Fruit fly (Drosophila melanogaster): ENCODE measurements around the gene ana1.

DNA sequence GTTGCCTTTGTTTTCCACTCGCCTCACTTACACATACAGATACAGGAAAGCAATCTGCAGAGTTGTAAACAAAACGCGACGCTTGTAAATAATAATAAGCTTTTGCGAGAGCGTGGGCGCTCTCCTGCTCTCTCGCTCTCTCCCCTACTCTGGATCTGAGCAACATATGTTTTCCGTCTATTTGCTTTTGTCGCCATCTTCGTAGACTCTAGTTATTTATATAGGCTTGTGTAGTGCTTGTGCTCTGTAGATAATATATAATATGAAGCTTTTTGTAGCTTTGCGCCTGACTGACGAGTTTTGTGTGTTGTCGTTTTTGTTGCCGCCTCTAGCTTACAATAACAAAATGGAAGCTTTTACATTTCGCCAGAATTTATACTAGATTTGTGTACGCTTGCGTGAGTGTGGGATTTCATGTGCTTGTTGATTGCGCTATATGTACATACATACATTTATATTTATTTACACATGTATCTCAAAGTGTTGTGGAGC, 35.4 kb downstream of the ana1 start:
- TF ChIP-seq CG7101 (tag; optimal IDR thresholded peaks at IDR 0.05) = peak; percentile 74
- peak; percentile 92 for TF ChIP-seq ovo (GFP tag; optimal IDR thresholded peaks at IDR 0.05)
- TF ChIP-seq Crg-1 (GFP tag; optimal IDR thresholded peaks at IDR 0.05) = peak; percentile 69
- peak; percentile 91 for TF ChIP-seq Mnt (GFP tag; optimal IDR thresholded peaks at IDR 0.05)
- TF ChIP-seq Clk (GFP tag; optimal IDR thresholded peaks at IDR 0.05) = peak; percentile 39
- peak; percentile 60 for TF ChIP-seq pad (GFP tag; optimal IDR thresholded peaks at IDR 0.05)
- TF ChIP-seq cnc (optimal IDR thresholded peaks at IDR 0.05) = no peak
- peak; percentile 57 for TF ChIP-seq CG1620 (GFP tag; optimal IDR thresholded peaks at IDR 0.05)
- TF ChIP-seq Hr96 (GFP tag; optimal IDR thresholded peaks at IDR 0.05) = peak; percentile 55
- no peak for TF ChIP-seq toe (GFP tag; optimal IDR thresholded peaks at IDR 0.05)
- TF ChIP-seq CG5204 (GFP tag; optimal IDR thresholded peaks at IDR 0.05) = no peak

Data from whole organism, adult.